Worm (Caenorhabditis elegans): ENCODE measurements around the gene C25G4.2.

ce11 chrIV:12438359-12438758, 5.5 kb downstream of the C25G4.2 start, which contains the start of gene clec-185:
- TF ChIP-seq unc-62 (GFP tag; optimal IDR thresholded peaks at IDR 0.05), result no peak
- TF ChIP-seq unc-39 (tag; optimal IDR thresholded peaks at IDR 0.05), result no peak
- TF ChIP-seq fos-1 (tag; optimal IDR thresholded peaks at IDR 0.05), result no peak
- TF ChIP-seq mab-5 (tag; optimal IDR thresholded peaks at IDR 0.05), result no peak
- no peak for TF ChIP-seq mdl-1 (tag; optimal IDR thresholded peaks at IDR 0.05)
- no peak for TF ChIP-seq ama-1 (optimal IDR thresholded peaks at IDR 0.05)
- TF ChIP-seq blmp-1 (tag; optimal IDR thresholded peaks at IDR 0.05; ENCODE audit: insufficient read depth), result no peak
- no peak for TF ChIP-seq skn-1 (tag; optimal IDR thresholded peaks at IDR 0.05)

All from whole organism, L2 larva.